Fruit fly (Drosophila melanogaster) whole organism, embryonic: ENCODE data around the gene Usp16-45.

Source experiments
- CG10654 ChIP-seq: fragments of 200-800 bp; sonication (Bioruptor generic); optimal IDR thresholded peaks from 2 replicates; lab custom pipeline; 2016; ENCODE audit warnings: missing biosample characterization, missing genetic modification characterization
- CG12155 ChIP-seq: fragments of 200-800 bp; sonication (Bioruptor generic); optimal IDR thresholded peaks from 3 replicates; lab custom pipeline; 2016; ENCODE audit warnings: missing biosample characterization, missing genetic modification characterization
- CG12744 ChIP-seq: fragments of 200-800 bp; sonication (Bioruptor generic); optimal IDR thresholded peaks from 2 replicates; lab custom pipeline; 2016; ENCODE audit warnings: missing biosample characterization, missing genetic modification characterization
- CG13894 ChIP-seq: fragments of 200-800 bp; sonication (Bioruptor generic); optimal IDR thresholded peaks from 3 replicates; lab custom pipeline; 2018; ENCODE audit warnings: missing biosample characterization, mild to moderate bottlenecking, missing genetic modification characterization, moderate library complexity
- CG1529 ChIP-seq: fragments of 200-800 bp; sonication (Bioruptor generic); optimal IDR thresholded peaks from 3 replicates; lab custom pipeline; 2018; ENCODE audit warnings: missing biosample characterization, missing genetic modification characterization
- CG1603 ChIP-seq: fragments of 200-800 bp; sonication (Bioruptor generic); optimal IDR thresholded peaks from 2 replicates; lab custom pipeline; 2019; ENCODE audit warnings: missing biosample characterization, mild to moderate bottlenecking, missing genetic modification characterization, moderate library complexity
- CG16863 ChIP-seq: fragments of 200-800 bp; sonication (Bioruptor generic); optimal IDR thresholded peaks from 3 replicates; lab custom pipeline; 2016; ENCODE audit warnings: missing biosample characterization, missing genetic modification characterization
- CG18011 ChIP-seq: fragments of 200-800 bp; sonication (Bioruptor generic); optimal IDR thresholded peaks from 2 replicates; lab custom pipeline; 2017; ENCODE audit warnings: missing biosample characterization, missing genetic modification characterization, mild to moderate bottlenecking, moderate library complexity, missing genotype
- CG2712 ChIP-seq: fragments of 200-800 bp; optimal IDR thresholded peaks from 3 replicates; lab custom pipeline; 2019; ENCODE audit warnings: missing biosample characterization, mild to moderate bottlenecking, missing genetic modification characterization, moderate library complexity
- CG32772 ChIP-seq: fragments of 200-800 bp; sonication (Bioruptor generic); IDR thresholded peaks from 2 replicates; pipeline ENCODE4 v1.3.6; 2022; ENCODE audit warnings: missing biosample characterization, missing genetic modification characterization
- CG3995 ChIP-seq: fragments of 200-800 bp; sonication (Bioruptor generic); optimal IDR thresholded peaks from 3 replicates; lab custom pipeline; 2016; ENCODE audit warnings: missing biosample characterization, missing genetic modification characterization
- CG4617 ChIP-seq: fragments of 200-800 bp; sonication (Bioruptor generic); optimal IDR thresholded peaks from 3 replicates; lab custom pipeline; 2016; ENCODE audit warnings: missing biosample characterization, missing genetic modification characterization, borderline replicate concordance
- CG5953 ChIP-seq: fragments of 200-800 bp; sonication (Bioruptor generic); IDR thresholded peaks from 2 replicates; pipeline ENCODE4 v1.3.6; 2022; ENCODE audit warnings: missing biosample characterization, missing genetic modification characterization
- CG6813 ChIP-seq: fragments of 200-800 bp; sonication (Bioruptor generic); optimal IDR thresholded peaks from 2 replicates; lab custom pipeline; 2017; ENCODE audit warnings: missing biosample characterization, missing genetic modification characterization, mild to moderate bottlenecking, moderate library complexity, missing genetic modification reagents
- CG7745 ChIP-seq: fragments of 200-800 bp; sonication (Bioruptor generic); optimal IDR thresholded peaks from 2 replicates; lab custom pipeline; 2018; ENCODE audit warnings: missing biosample characterization, mild to moderate bottlenecking, missing genetic modification characterization, moderate library complexity
- CG7839 ChIP-seq: fragments of 200-800 bp; sonication (Bioruptor generic); optimal IDR thresholded peaks from 3 replicates; lab custom pipeline; 2018; ENCODE audit warnings: missing biosample characterization, mild to moderate bottlenecking, missing genetic modification characterization, moderate library complexity
- CG7963 ChIP-seq: fragments of 200-800 bp; sonication (Bioruptor generic); IDR thresholded peaks from 3 replicates; pipeline ENCODE4 v1.3.6; 2022; ENCODE audit warnings: missing biosample characterization, missing genetic modification characterization; ENCODE audit not compliant: partially characterized antibody
- CG9215 ChIP-seq: fragments of 200-800 bp; sonication (Bioruptor generic); IDR thresholded peaks from 2 replicates; pipeline ENCODE4 v1.3.6; 2022; ENCODE audit warnings: missing biosample characterization, missing genetic modification characterization
- CTCF ChIP-seq: fragments of 200-800 bp; sonication (Bioruptor generic); optimal IDR thresholded peaks from 2 replicates; lab custom pipeline; 2017; ENCODE audit warnings: missing biosample characterization, mild to moderate bottlenecking, missing genetic modification characterization, moderate library complexity
- D19A ChIP-seq: fragments of 200-800 bp; optimal IDR thresholded peaks from 3 replicates; lab custom pipeline; 2019; ENCODE audit warnings: missing biosample characterization, mild to moderate bottlenecking, missing genetic modification characterization, moderate library complexity
- Dll ChIP-seq: fragments of 200-800 bp; sonication (Bioruptor generic); IDR thresholded peaks from 4 replicates; pipeline ENCODE4 v1.3.6; 2022; ENCODE audit warnings: missing biosample characterization, missing genetic modification characterization; ENCODE audit not compliant: partially characterized antibody
- Gug ChIP-seq: fragments of 200-800 bp; sonication (Bioruptor generic); IDR thresholded peaks from 4 replicates; pipeline ENCODE4 v1.3.6; 2022; ENCODE audit warnings: missing biosample characterization, missing genetic modification characterization
- HmgD ChIP-seq: fragments of 200-800 bp; sonication (Bioruptor generic); optimal IDR thresholded peaks from 3 replicates; lab custom pipeline; 2016; ENCODE audit warnings: missing biosample characterization, missing genetic modification characterization
- Hmr ChIP-seq: fragments of 200-800 bp; sonication (Bioruptor generic); optimal IDR thresholded peaks from 3 replicates; lab custom pipeline; 2017; ENCODE audit warnings: mild to moderate bottlenecking, missing biosample characterization, missing genetic modification reagents, missing genetic modification characterization
- Hr39 ChIP-seq: fragments of >200 bp; optimal IDR thresholded peaks from 2 replicates; lab custom pipeline; 2017
- Hr51 ChIP-seq, 2 experiments: fragments of 200-800 bp; sonication (Bioruptor generic); optimal IDR thresholded peaks; 2 replicates in 1 of 2; 3 replicates in 1 of 2; lab custom pipeline; 2016 to 2018; ENCODE audit warnings: missing biosample characterization in 2 of 2, missing genetic modification characterization in 2 of 2, mild to moderate bottlenecking in 1 of 2, moderate library complexity in 1 of 2
- NfI ChIP-seq: fragments of 200-800 bp; sonication (Bioruptor generic); optimal IDR thresholded peaks from 3 replicates; lab custom pipeline; 2018; ENCODE audit warnings: missing biosample characterization, mild to moderate bottlenecking, missing genetic modification characterization, moderate library complexity
- Opbp ChIP-seq: fragments of 200-800 bp; sonication (Bioruptor generic); IDR thresholded peaks from 3 replicates; pipeline ENCODE4 v1.3.6; 2022; ENCODE audit warnings: missing biosample characterization, missing genetic modification characterization; ENCODE audit not compliant: partially characterized antibody
- PHDP ChIP-seq: fragments of 200-800 bp; sonication (Bioruptor generic); optimal IDR thresholded peaks from 3 replicates; lab custom pipeline; 2018; ENCODE audit warnings: missing biosample characterization, mild to moderate bottlenecking, missing genetic modification characterization, moderate library complexity
- Ravus ChIP-seq: fragments of 200-800 bp; sonication (Bioruptor generic); IDR thresholded peaks from 2 replicates; pipeline ENCODE4 v1.3.6; 2022; ENCODE audit warnings: missing biosample characterization, missing genetic modification characterization
- bab2 ChIP-seq: fragments of 200-800 bp; sonication (Bioruptor generic); optimal IDR thresholded peaks from 2 replicates; lab custom pipeline; 2016; ENCODE audit warnings: missing biosample characterization, missing genetic modification characterization
- bowl ChIP-seq: fragments of 200-800 bp; sonication (Bioruptor generic); IDR thresholded peaks from 2 replicates; pipeline ENCODE4 v1.3.6; 2022; ENCODE audit warnings: missing biosample characterization, missing genetic modification characterization
- corto ChIP-seq: fragments of 200-800 bp; sonication (Bioruptor generic); optimal IDR thresholded peaks from 2 replicates; lab custom pipeline; 2016; ENCODE audit warnings: missing biosample characterization, mild to moderate bottlenecking, missing genetic modification characterization, moderate library complexity
- exex ChIP-seq: fragments of 200-800 bp; sonication (Bioruptor generic); optimal IDR thresholded peaks from 4 replicates; lab custom pipeline; 2018; ENCODE audit warnings: missing biosample characterization, mild to moderate bottlenecking, missing genetic modification characterization, moderate library complexity
- fu2 ChIP-seq: fragments of 200-800 bp; sonication (Bioruptor generic); optimal IDR thresholded peaks from 2 replicates; lab custom pipeline; 2016; ENCODE audit warnings: missing biosample characterization, missing genetic modification characterization
- hb ChIP-seq: fragments of 200-800 bp; sonication (Bioruptor generic); IDR thresholded peaks from 3 replicates; pipeline ENCODE4 v1.3.6; 2022; ENCODE audit warnings: missing biosample characterization, missing genetic modification characterization; ENCODE audit not compliant: partially characterized antibody
- her ChIP-seq: fragments of 200-800 bp; sonication (Bioruptor generic); optimal IDR thresholded peaks from 2 replicates; lab custom pipeline; 2016; ENCODE audit warnings: missing biosample characterization, missing genetic modification characterization
- inv ChIP-seq: fragments of 200-800 bp; sonication (Bioruptor generic); IDR thresholded peaks from 2 replicates; pipeline ENCODE4 v1.3.6; 2022; ENCODE audit warnings: missing biosample characterization, missing genetic modification characterization; ENCODE audit not compliant: partially characterized antibody
- lab ChIP-seq: fragments of 200-800 bp; sonication (Bioruptor generic); optimal IDR thresholded peaks from 3 replicates; lab custom pipeline; 2017; ENCODE audit warnings: missing biosample characterization, missing genetic modification characterization, mild to moderate bottlenecking, moderate library complexity, missing genetic modification reagents
- lmd ChIP-seq: fragments of 200-800 bp; sonication (Bioruptor generic); IDR thresholded peaks from 2 replicates; pipeline ENCODE4 v1.3.6; 2022; ENCODE audit warnings: missing biosample characterization, missing genetic modification characterization
- mam ChIP-seq: fragments of 200-800 bp; sonication (Bioruptor generic); optimal IDR thresholded peaks from 3 replicates; lab custom pipeline; 2016; ENCODE audit warnings: missing biosample characterization, missing genetic modification characterization
- nmo ChIP-seq: fragments of 200-800 bp; sonication (Bioruptor generic); optimal IDR thresholded peaks from 2 replicates; lab custom pipeline; 2018; ENCODE audit warnings: missing biosample characterization, mild to moderate bottlenecking, missing genetic modification characterization, moderate library complexity
- otp ChIP-seq: fragments of 200-800 bp; sonication (Bioruptor generic); IDR thresholded peaks from 3 replicates; pipeline ENCODE4, ENCODE4 v1.3.6; 2022; ENCODE audit warnings: missing biosample characterization, missing genetic modification characterization
- pnt ChIP-seq: fragments of 200-800 bp; sonication (Bioruptor generic); optimal IDR thresholded peaks from 3 replicates; lab custom pipeline; 2016; ENCODE audit warnings: missing biosample characterization, missing genetic modification characterization
- prd ChIP-seq, 3 experiments: fragments of >200 bp in 2 of 3; fragments of 200-800 bp in 1 of 3; sonication (Bioruptor generic) in 1 of 3; optimal IDR thresholded peaks in 2 of 3; IDR thresholded peaks in 1 of 3; 2 replicates in 2 of 3; 3 replicates in 1 of 3; pipeline versions ENCODE4 v1.3.6 to Lab custom; 2017 to 2022; ENCODE audit warnings: missing biosample characterization in 1 of 3, missing genetic modification characterization in 1 of 3
- run ChIP-seq: fragments of 200-800 bp; sonication (Bioruptor generic); optimal IDR thresholded peaks from 3 replicates; lab custom pipeline; 2018; ENCODE audit warnings: missing biosample characterization, mild to moderate bottlenecking, missing genetic modification characterization
- sens-2 ChIP-seq: fragments of 200-800 bp; sonication (Bioruptor generic); IDR thresholded peaks from 2 replicates; pipeline ENCODE4 v1.3.6; 2022; ENCODE audit warnings: missing biosample characterization, missing genetic modification characterization
- sob ChIP-seq: fragments of 200-800 bp; sonication (Bioruptor generic); IDR thresholded peaks from 2 replicates; pipeline ENCODE4 v1.3.6; 2022; ENCODE audit warnings: missing biosample characterization, missing genetic modification characterization
- ssp ChIP-seq: fragments of 200-800 bp; sonication (Bioruptor generic); IDR thresholded peaks from 2 replicates; pipeline ENCODE4 v1.3.6; 2022; ENCODE audit warnings: missing biosample characterization, missing genetic modification characterization
- wor ChIP-seq: fragments of 200-800 bp; sonication (Bioruptor generic); IDR thresholded peaks from 2 replicates; pipeline ENCODE4 v1.3.6; 2022; ENCODE audit warnings: missing biosample characterization, missing genetic modification characterization

Usp16-45 gene

DNA sequence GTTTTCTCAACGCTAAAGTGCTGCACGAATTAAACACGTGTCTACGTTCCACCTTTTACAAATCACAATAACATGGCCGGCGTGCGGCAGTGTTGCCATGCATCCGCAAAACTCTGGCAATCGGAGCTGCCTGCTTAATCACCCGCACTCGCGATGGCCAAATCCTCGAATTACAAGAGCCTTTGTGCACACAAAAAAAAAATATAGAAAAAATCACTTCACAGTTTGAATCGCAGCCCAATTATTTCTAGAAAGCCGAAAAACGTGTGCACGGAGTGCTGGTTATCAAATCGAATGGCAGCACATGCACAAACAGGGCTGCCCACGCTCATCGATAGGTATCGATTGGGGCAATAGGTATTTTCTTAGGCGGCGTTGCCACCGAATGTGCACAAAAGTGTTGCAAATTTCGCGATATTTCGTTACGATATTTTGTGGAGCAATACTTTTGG, 739 bp upstream of the Usp16-45 start, which contains the start of gene spoon (continued):
- peak; percentile 7 for TF ChIP-seq CG18011 (GFP tag; lab: Kevin White, UChicago)
- no peak for TF ChIP-seq D19A (tag; lab: Kevin White, UChicago)
- peak; percentile 30 for TF ChIP-seq her (GFP tag; lab: Kevin White, UChicago)
- peak; percentile 52 for TF ChIP-seq ssp (GFP tag; lab: Robert Waterston, UW)
- no peak for TF ChIP-seq bowl (GFP tag; lab: Robert Waterston, UW)
- peak; percentile 67 for TF ChIP-seq mam (GFP tag; lab: Kevin White, UChicago)
- peak; percentile 63 for TF ChIP-seq CG4617 (GFP tag; lab: Kevin White, UChicago)
- TF ChIP-seq CG12744 (GFP tag; lab: Kevin White, UChicago) = no peak
- peak; percentile 39 for TF ChIP-seq Hmr (GFP tag; lab: Kevin White, UChicago)
- TF ChIP-seq CG9215 (GFP tag; lab: Robert Waterston, UW) = peak; percentile 64
- TF ChIP-seq CG2712 (tag; lab: Kevin White, UChicago) = no peak
- 0 out of 3 replicates have a peak, but pooled peaks have one; percentile 17 for TF ChIP-seq otp (GFP tag; lab: Robert Waterston, UW)
- TF ChIP-seq Gug (GFP tag; lab: Robert Waterston, UW) = peak; percentile 57; the same call in 1 of the 4 replicates
- peak; percentile 93 for TF ChIP-seq hb
- TF ChIP-seq HmgD (GFP tag; lab: Kevin White, UChicago) = peak; percentile 65
- TF ChIP-seq lmd (GFP tag; lab: Robert Waterston, UW) = peak; percentile 39; the same call in 1 of the 2 replicates
- peak; percentile 89 for TF ChIP-seq Dll
- TF ChIP-seq Hr39 (lab: Kevin White, UChicago) = no peak
- no peak for TF ChIP-seq CG16863 (GFP tag; lab: Kevin White, UChicago)
- TF ChIP-seq CG7963 (GFP tag; lab: Robert Waterston, UW) = peak; percentile 77
- TF ChIP-seq sens-2 (GFP tag; lab: Robert Waterston, UW) = no peak
- TF ChIP-seq CG1529 (GFP tag; lab: Kevin White, UChicago) = no peak
- no peak for TF ChIP-seq run (tag; lab: Kevin White, UChicago)
- TF ChIP-seq corto (GFP tag; lab: Kevin White, UChicago) = no peak
- peak; percentile 53 for TF ChIP-seq sob
- no peak for TF ChIP-seq CG12155 (GFP tag; lab: Kevin White, UChicago)
- no peak for TF ChIP-seq wor (GFP tag; lab: Robert Waterston, UW)
- peak; percentile 43 for TF ChIP-seq NfI
- TF ChIP-seq lab (GFP tag; lab: Kevin White, UChicago) = peak; percentile 19
- TF ChIP-seq nmo (GFP tag; lab: Kevin White, UChicago) = peak; percentile 16
- peak; percentile 42 for TF ChIP-seq fu2
- no peak for TF ChIP-seq CG10654
- peak; percentile 94 for TF ChIP-seq Opbp
- peak; percentile 77 for TF ChIP-seq CG3995 (GFP tag; lab: Kevin White, UChicago)
- no peak for TF ChIP-seq PHDP
- TF ChIP-seq CG7839 (tag; lab: Kevin White, UChicago) = no peak
- TF ChIP-seq Hr51 (GFP tag; optimal IDR thresholded peaks at IDR 0.05; lab: Kevin White, UChicago) = peak in 1 of 2 experiments; percentile 31
- TF ChIP-seq CG7745 = no peak
- no peak for TF ChIP-seq CG32772
- peak; percentile 22 for TF ChIP-seq bab2 (GFP tag; lab: Kevin White, UChicago)
- TF ChIP-seq CG13894 (tag; lab: Kevin White, UChicago) = no peak
- no peak for TF ChIP-seq exex (tag; lab: Kevin White, UChicago)
- TF ChIP-seq pnt (GFP tag; lab: Kevin White, UChicago) = no peak
- no peak for TF ChIP-seq CG5953 (GFP tag; lab: Robert Waterston, UW)
- no peak for TF ChIP-seq prd (optimal IDR thresholded peaks at IDR 0.05; lab: Kevin White, UChicago)
- TF ChIP-seq prd (GFP tag; IDR thresholded peaks at IDR 0.05; lab: Robert Waterston, UW) = peak; percentile 37; the same call in 1 of the 3 replicates
- no peak for TF ChIP-seq Ravus (GFP tag; lab: Robert Waterston, UW)
- TF ChIP-seq CG1603 (tag; lab: Kevin White, UChicago) = peak; percentile 71
- peak; percentile 17 for TF ChIP-seq CTCF
- TF ChIP-seq inv (GFP tag; lab: Robert Waterston, UW) = peak; percentile 96
- no peak for TF ChIP-seq CG6813 (GFP tag; lab: Kevin White, UChicago)
